Fruit fly (Drosophila melanogaster) whole organism, embryonic: ENCODE measurements around the gene melt.

Experiments
- CG10209 ChIP-seq: fragments of 200-800 bp; sonication (Bioruptor generic); optimal IDR thresholded peaks from 3 replicates; lab custom pipeline; 2017; ENCODE audit warnings: missing biosample characterization, mild to moderate bottlenecking, missing genetic modification characterization, missing genetic modification reagents
- CG10543 ChIP-seq: fragments of 200-800 bp; sonication (Bioruptor generic); optimal IDR thresholded peaks from 3 replicates; lab custom pipeline; 2017; ENCODE audit warnings: missing biosample characterization, mild to moderate bottlenecking, missing genetic modification characterization, moderate library complexity
- CG11093 ChIP-seq: fragments of 200-800 bp; sonication (Bioruptor generic); IDR thresholded peaks from 3 replicates; pipeline ENCODE4 v1.3.6; 2022; ENCODE audit warnings: missing biosample characterization, missing genetic modification characterization
- CG11723 ChIP-seq: fragments of 200-800 bp; sonication (Bioruptor generic); optimal IDR thresholded peaks from 2 replicates; lab custom pipeline; 2017; ENCODE audit warnings: missing biosample characterization, mild to moderate bottlenecking, missing genetic modification characterization
- CG1233 ChIP-seq: fragments of 200-800 bp; sonication (Bioruptor generic); optimal IDR thresholded peaks from 4 replicates; lab custom pipeline; 2018; ENCODE audit warnings: missing biosample characterization, mild to moderate bottlenecking, missing genetic modification characterization
- CG13296 ChIP-seq: fragments of 200-800 bp; sonication (Bioruptor generic); optimal IDR thresholded peaks from 3 replicates; lab custom pipeline; 2018; ENCODE audit warnings: missing biosample characterization, mild to moderate bottlenecking, missing genetic modification characterization
- CG13424 ChIP-seq: fragments of 200-800 bp; sonication (Bioruptor generic); optimal IDR thresholded peaks from 2 replicates; lab custom pipeline; 2019; ENCODE audit warnings: missing biosample characterization, mild to moderate bottlenecking, missing genetic modification characterization, moderate library complexity
- CG13775 ChIP-seq: fragments of 200-800 bp; sonication (Bioruptor generic); optimal IDR thresholded peaks from 3 replicates; lab custom pipeline; 2017; ENCODE audit warnings: missing biosample characterization, mild to moderate bottlenecking, missing genetic modification characterization
- CG14710 ChIP-seq: fragments of 200-800 bp; sonication (Bioruptor generic); optimal IDR thresholded peaks from 3 replicates; lab custom pipeline; 2019; ENCODE audit warnings: missing biosample characterization, mild to moderate bottlenecking, missing genetic modification characterization, moderate library complexity
- CG17361 ChIP-seq: fragments of 200-800 bp; sonication (Bioruptor generic); IDR thresholded peaks from 3 replicates; pipeline ENCODE4 v1.3.6; 2022; ENCODE audit warnings: missing biosample characterization, missing genetic modification characterization
- CG18262 ChIP-seq: fragments of 200-800 bp; optimal IDR thresholded peaks from 3 replicates; lab custom pipeline; 2019; ENCODE audit warnings: missing biosample characterization, mild to moderate bottlenecking, missing genetic modification characterization, moderate library complexity
- CG30403 ChIP-seq: fragments of 200-800 bp; sonication (Bioruptor generic); optimal IDR thresholded peaks from 3 replicates; lab custom pipeline; 2016; ENCODE audit warnings: missing biosample characterization, missing genetic modification characterization
- CG31441 ChIP-seq: fragments of 200-800 bp; sonication (Bioruptor generic); IDR thresholded peaks from 2 replicates; pipeline ENCODE4 v1.3.6; 2022; ENCODE audit warnings: missing biosample characterization, missing genetic modification characterization
- CG33557 ChIP-seq: fragments of 200-800 bp; sonication (Bioruptor generic); optimal IDR thresholded peaks from 2 replicates; lab custom pipeline; 2019; ENCODE audit warnings: missing biosample characterization, mild to moderate bottlenecking, missing genetic modification characterization, moderate library complexity
- CG6654 ChIP-seq: fragments of 200-800 bp; sonication (Bioruptor generic); optimal IDR thresholded peaks from 2 replicates; lab custom pipeline; 2017; ENCODE audit warnings: missing biosample characterization, mild to moderate bottlenecking, missing genetic modification characterization
- CG7556 ChIP-seq: fragments of 200-800 bp; sonication (Bioruptor generic); optimal IDR thresholded peaks from 2 replicates; lab custom pipeline; 2017; ENCODE audit warnings: missing biosample characterization, mild to moderate bottlenecking, missing genetic modification characterization
- CG7786 ChIP-seq: fragments of 200-800 bp; sonication (Bioruptor generic); optimal IDR thresholded peaks from 2 replicates; lab custom pipeline; 2016; ENCODE audit warnings: missing biosample characterization, missing genetic modification characterization
- CG8359 ChIP-seq: fragments of 200-800 bp; sonication (Bioruptor generic); optimal IDR thresholded peaks from 2 replicates; lab custom pipeline; 2017; ENCODE audit warnings: missing biosample characterization, mild to moderate bottlenecking, missing genetic modification characterization, borderline replicate concordance
- CG9437 ChIP-seq: fragments of 200-800 bp; sonication (Bioruptor generic); optimal IDR thresholded peaks from 2 replicates; lab custom pipeline; 2018; ENCODE audit warnings: missing biosample characterization, mild to moderate bottlenecking, missing genetic modification characterization
- CG9727 ChIP-seq: fragments of 200-800 bp; sonication (Bioruptor generic); optimal IDR thresholded peaks from 3 replicates; lab custom pipeline; 2017; ENCODE audit warnings: missing biosample characterization, mild to moderate bottlenecking, missing genetic modification characterization
- CoRest ChIP-seq: fragments of 200-800 bp; sonication (Bioruptor generic); optimal IDR thresholded peaks from 3 replicates; lab custom pipeline; 2018; ENCODE audit warnings: missing biosample characterization, mild to moderate bottlenecking, missing genetic modification characterization, moderate library complexity
- Ets65A ChIP-seq: fragments of 200-800 bp; sonication (Bioruptor generic); peaks from one replicate; lab custom pipeline; 2016; ENCODE audit warnings: missing biosample characterization, missing genetic modification characterization
- Fer1 ChIP-seq: fragments of 200-800 bp; sonication (Bioruptor generic); optimal IDR thresholded peaks from 2 replicates; lab custom pipeline; 2017; ENCODE audit warnings: missing biosample characterization, mild to moderate bottlenecking, missing genetic modification characterization
- Hsf ChIP-seq: fragments of 200-800 bp; sonication (Bioruptor generic); optimal IDR thresholded peaks from 3 replicates; lab custom pipeline; 2016; ENCODE audit warnings: missing biosample characterization, missing genetic modification characterization
- MBD-R2 ChIP-seq: fragments of 200-800 bp; sonication (Bioruptor generic); IDR thresholded peaks from 2 replicates; pipeline ENCODE4 v1.3.6; 2022; ENCODE audit warnings: missing biosample characterization, missing genetic modification characterization
- Med ChIP-seq: fragments of 200-800 bp; sonication (Bioruptor generic); peaks from one replicate; lab custom pipeline; 2016; ENCODE audit warnings: missing biosample characterization, missing genetic modification characterization, mild to moderate bottlenecking, inconsistent platforms, moderate library complexity
- Nf-YB ChIP-seq: fragments of 200-800 bp; sonication (Bioruptor generic); optimal IDR thresholded peaks from 3 replicates; lab custom pipeline; 2019; ENCODE audit warnings: missing biosample characterization, mild to moderate bottlenecking, missing genetic modification characterization, moderate library complexity
- Six4 ChIP-seq: fragments of 200-800 bp; sonication (Bioruptor generic); optimal IDR thresholded peaks from 2 replicates; lab custom pipeline; 2016; ENCODE audit warnings: missing biosample characterization, missing genetic modification characterization
- Sox100B ChIP-seq: fragments of 200-800 bp; sonication (Bioruptor generic); optimal IDR thresholded peaks from 3 replicates; lab custom pipeline; 2018; ENCODE audit warnings: missing biosample characterization, mild to moderate bottlenecking, missing genetic modification characterization
- Sox102F ChIP-seq: fragments of 200-800 bp; sonication (Bioruptor generic); optimal IDR thresholded peaks from 2 replicates; lab custom pipeline; 2018; ENCODE audit warnings: missing biosample characterization, mild to moderate bottlenecking, missing genetic modification characterization, moderate library complexity
- Xrp1 ChIP-seq: fragments of 200-800 bp; sonication (Bioruptor generic); IDR thresholded peaks from 2 replicates; pipeline ENCODE4 v1.3.6; 2022; ENCODE audit warnings: missing biosample characterization, missing genetic modification characterization
- ac ChIP-seq: fragments of 200-800 bp; sonication (Bioruptor generic); optimal IDR thresholded peaks from 3 replicates; lab custom pipeline; 2017; ENCODE audit warnings: missing biosample characterization, mild to moderate bottlenecking, missing genetic modification characterization
- chif ChIP-seq, 2 experiments: fragments of 200-800 bp; sonication (Bioruptor generic); optimal IDR thresholded peaks; 3 replicates each; lab custom pipeline; 2016; ENCODE audit warnings: missing biosample characterization in 2 of 2, missing genetic modification characterization in 2 of 2
- chn ChIP-seq: fragments of 200-800 bp; sonication (Bioruptor generic); optimal IDR thresholded peaks from 2 replicates; lab custom pipeline; 2016; ENCODE audit warnings: missing biosample characterization, missing genetic modification characterization
- eve ChIP-seq, 2 experiments: fragments of >200 bp; optimal IDR thresholded peaks; 2 replicates each; lab custom pipeline; 2017; ENCODE audit warnings: missing biosample characterization in 2 of 2, missing genetic modification characterization in 2 of 2
- grau ChIP-seq: fragments of 200-800 bp; optimal IDR thresholded peaks from 3 replicates; lab custom pipeline; 2019; ENCODE audit warnings: missing biosample characterization, mild to moderate bottlenecking, missing genetic modification characterization, moderate library complexity
- ham ChIP-seq: fragments of 200-800 bp; sonication (Bioruptor generic); IDR thresholded peaks from 2 replicates; pipeline ENCODE4 v1.3.6; 2022; ENCODE audit warnings: missing biosample characterization, missing genetic modification characterization
- hth ChIP-seq: fragments of >200 bp; optimal IDR thresholded peaks from 2 replicates; lab custom pipeline; 2017; ENCODE audit warnings: inconsistent platforms
- jing ChIP-seq: fragments of 200-800 bp; sonication (Bioruptor generic); optimal IDR thresholded peaks from 2 replicates; lab custom pipeline; 2018; ENCODE audit warnings: missing biosample characterization, mild to moderate bottlenecking, missing genetic modification characterization
- lmd ChIP-seq: fragments of 200-800 bp; sonication (Bioruptor generic); IDR thresholded peaks from 2 replicates; pipeline ENCODE4 v1.3.6; 2022; ENCODE audit warnings: missing biosample characterization, missing genetic modification characterization
- lola ChIP-seq, 3 experiments: fragments of >200 bp in 2 of 3; fragments of 200-800 bp in 1 of 3; sonication (Bioruptor generic) in 1 of 3; optimal IDR thresholded peaks; 2 replicates each; lab custom pipeline; 2017 to 2019; ENCODE audit warnings: missing biosample characterization in 3 of 3, missing genetic modification characterization in 3 of 3, mild to moderate bottlenecking in 1 of 3, moderate library complexity in 1 of 3
- odd ChIP-seq: fragments of 200-800 bp; sonication (Bioruptor generic); optimal IDR thresholded peaks from 2 replicates; lab custom pipeline; 2017; ENCODE audit warnings: missing biosample characterization, mild to moderate bottlenecking, missing genetic modification characterization
- org-1 ChIP-seq: fragments of 200-800 bp; sonication (Bioruptor generic); optimal IDR thresholded peaks from 2 replicates; lab custom pipeline; 2017; ENCODE audit warnings: missing biosample characterization, missing genetic modification characterization
- phol ChIP-seq: fragments of 200-800 bp; sonication (Bioruptor generic); optimal IDR thresholded peaks from 3 replicates; lab custom pipeline; 2018; ENCODE audit warnings: missing biosample characterization, mild to moderate bottlenecking, missing genetic modification characterization, moderate library complexity
- pzg ChIP-seq: fragments of 200-800 bp; sonication (Bioruptor generic); optimal IDR thresholded peaks from 3 replicates; lab custom pipeline; 2018; ENCODE audit warnings: missing biosample characterization, mild to moderate bottlenecking, missing genetic modification characterization, moderate library complexity
- sc ChIP-seq, 3 experiments: fragments of >200 bp in 2 of 3; fragments of 200-800 bp in 1 of 3; sonication (Bioruptor generic) in 1 of 3; optimal IDR thresholded peaks; 2 replicates in 2 of 3; 3 replicates in 1 of 3; lab custom pipeline; 2017; ENCODE audit warnings: mild to moderate bottlenecking in 1 of 3, missing biosample characterization in 1 of 3, missing genetic modification characterization in 1 of 3, missing genetic modification reagents in 1 of 3
- unc-4 ChIP-seq: fragments of 200-800 bp; sonication (Bioruptor generic); IDR thresholded peaks from 2 replicates; pipeline ENCODE4 v1.3.6; 2022; ENCODE audit warnings: missing biosample characterization, missing genetic modification characterization; ENCODE audit not compliant: partially characterized antibody
- unpg ChIP-seq: fragments of 200-800 bp; sonication (Bioruptor generic); optimal IDR thresholded peaks from 3 replicates; lab custom pipeline; 2018; ENCODE audit warnings: missing biosample characterization, mild to moderate bottlenecking, missing genetic modification characterization, moderate library complexity
- zfh1 ChIP-seq: fragments of 200-800 bp; sonication (Bioruptor generic); IDR thresholded peaks from 3 replicates; pipeline ENCODE4 v1.3.6; 2022; ENCODE audit warnings: missing biosample characterization, missing genetic modification characterization

The melt gene

DNA sequence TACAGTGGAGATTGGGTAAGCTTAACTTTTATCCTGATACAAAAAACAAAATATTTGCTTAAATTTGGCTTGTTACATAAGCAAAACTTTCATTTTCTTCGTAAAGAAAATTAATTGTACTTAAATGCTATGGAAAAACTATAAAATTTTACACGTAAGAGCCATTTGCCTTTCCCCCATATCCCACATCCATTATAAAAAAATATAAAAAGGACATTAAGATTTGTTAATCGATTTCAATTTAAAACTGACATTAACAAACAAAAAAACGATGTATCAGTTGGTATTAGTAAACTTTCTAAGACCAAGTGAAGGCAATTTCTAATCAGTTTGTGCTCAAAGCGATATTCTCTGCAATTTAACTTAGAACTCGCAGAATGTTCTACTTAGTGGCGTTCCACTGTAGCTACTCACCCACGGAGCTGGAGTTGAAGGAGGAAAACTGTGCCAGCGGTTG, 21.2 kb downstream of the melt start (continued):
- TF ChIP-seq CG10209 (GFP tag; lab: Kevin White, UChicago) = peak; percentile 11
- TF ChIP-seq CG10543 (GFP tag; lab: Kevin White, UChicago) = no peak
- TF ChIP-seq ham (GFP tag; lab: Robert Waterston, UW) = no peak
- TF ChIP-seq CG8359 (GFP tag; lab: Kevin White, UChicago) = no peak
- peak; percentile 11 for TF ChIP-seq Six4
- TF ChIP-seq CG13775 (GFP tag; lab: Kevin White, UChicago) = peak; percentile 19
- no peak for TF ChIP-seq MBD-R2 (GFP tag; lab: Robert Waterston, UW)
- TF ChIP-seq CG7556 (GFP tag; lab: Kevin White, UChicago) = peak; percentile 72
- TF ChIP-seq lmd (GFP tag; lab: Robert Waterston, UW) = peak; percentile 16; the same call in 1 of the 2 replicates
- TF ChIP-seq CG9437 (GFP tag; lab: Kevin White, UChicago) = peak; percentile 22
- TF ChIP-seq Sox102F = peak; percentile 16
- TF ChIP-seq Fer1 = peak; percentile 1
- peak; percentile 90 for TF ChIP-seq grau (tag; lab: Kevin White, UChicago)
- no peak for TF ChIP-seq jing (GFP tag; lab: Kevin White, UChicago)
- TF ChIP-seq CG13296 (GFP tag; lab: Kevin White, UChicago) = no peak
- no peak for TF ChIP-seq ac (GFP tag; lab: Kevin White, UChicago)
- peak in 1 of 2 experiments; percentile 59 for TF ChIP-seq eve (GFP tag; optimal IDR thresholded peaks at IDR 0.05; lab: Kevin White, UChicago)
- peak; percentile 32 for TF ChIP-seq Sox100B
- peak; percentile 20 for TF ChIP-seq chn
- TF ChIP-seq chif (GFP tag; optimal IDR thresholded peaks at IDR 0.05; lab: Kevin White, UChicago) = peak in 1 of 2 experiments; percentile 16
- peak; percentile 19 for TF ChIP-seq odd (GFP tag; lab: Kevin White, UChicago)
- TF ChIP-seq Xrp1 = peak; percentile 20; the same call in 1 of the 2 replicates
- peak; percentile 22 for TF ChIP-seq CG11723 (GFP tag; lab: Kevin White, UChicago)
- TF ChIP-seq CG7786 (GFP tag; lab: Kevin White, UChicago) = peak; percentile 6
- peak; percentile 43 for TF ChIP-seq phol
- TF ChIP-seq Ets65A = peak; percentile 91
- TF ChIP-seq CG17361 = peak; percentile 84
- TF ChIP-seq sc (optimal IDR thresholded peaks at IDR 0.05; lab: Kevin White, UChicago) = no peak
- TF ChIP-seq sc (GFP tag; optimal IDR thresholded peaks at IDR 0.05; lab: Kevin White, UChicago) = no peak
- TF ChIP-seq unpg (GFP tag; lab: Kevin White, UChicago) = peak; percentile 2
- peak; percentile 68 for TF ChIP-seq Med
- TF ChIP-seq unc-4 (GFP tag; lab: Robert Waterston, UW) = no peak
- peak; percentile 14 for TF ChIP-seq Nf-YB (GFP tag; lab: Kevin White, UChicago)
- TF ChIP-seq CG30403 (GFP tag; lab: Kevin White, UChicago) = peak; percentile 57
- no peak for TF ChIP-seq CG11093
- peak; percentile 31 for TF ChIP-seq CG13424 (tag; lab: Kevin White, UChicago)
- peak; percentile 56; the same call in 1 of the 2 replicates for TF ChIP-seq CG31441 (GFP tag; lab: Robert Waterston, UW)
- peak; percentile 15 for TF ChIP-seq CG1233 (GFP tag; lab: Kevin White, UChicago)
- no peak for TF ChIP-seq zfh1 (GFP tag; lab: Robert Waterston, UW)
- TF ChIP-seq hth (lab: Kevin White, UChicago) = no peak
- TF ChIP-seq Hsf = peak; percentile 36
- peak; percentile 69 for TF ChIP-seq CG18262 (tag; lab: Kevin White, UChicago)
- peak in 1 of 3 experiments; percentile 57 for TF ChIP-seq lola (GFP tag; optimal IDR thresholded peaks at IDR 0.05; lab: Kevin White, UChicago)
- no peak for TF ChIP-seq pzg
- peak; percentile 29 for TF ChIP-seq CG14710 (tag; lab: Kevin White, UChicago)
- peak; percentile 49 for TF ChIP-seq CoRest (tag; lab: Kevin White, UChicago)
- peak; percentile 26 for TF ChIP-seq org-1 (GFP tag; lab: Kevin White, UChicago)
- TF ChIP-seq CG6654 (GFP tag; lab: Kevin White, UChicago) = peak; percentile 7
- TF ChIP-seq CG9727 (GFP tag; lab: Kevin White, UChicago) = peak; percentile 45
- peak; percentile 25 for TF ChIP-seq CG33557
